Fruit fly (Drosophila melanogaster) whole organism, embryonic: Measurements from ENCODE around the gene Tctp.

Experiments
- Antp ChIP-seq: fragments of 200-800 bp; sonication (Bioruptor generic); optimal IDR thresholded peaks from 3 replicates; lab custom pipeline; 2016; ENCODE audit warnings: missing biosample characterization, missing genetic modification characterization
- B-H2 ChIP-seq: fragments of 200-800 bp; sonication (Bioruptor generic); optimal IDR thresholded peaks from 2 replicates; lab custom pipeline; 2018; ENCODE audit warnings: missing biosample characterization, mild to moderate bottlenecking, missing genetic modification characterization
- CG11247 ChIP-seq: fragments of 200-800 bp; sonication (Bioruptor generic); IDR thresholded peaks from 2 replicates; pipeline ENCODE4 v1.3.6; 2022; ENCODE audit warnings: missing biosample characterization, missing genetic modification characterization
- CG11723 ChIP-seq: fragments of 200-800 bp; sonication (Bioruptor generic); optimal IDR thresholded peaks from 2 replicates; lab custom pipeline; 2017; ENCODE audit warnings: missing biosample characterization, mild to moderate bottlenecking, missing genetic modification characterization
- CG12299 ChIP-seq: fragments of 200-800 bp; sonication (Bioruptor generic); optimal IDR thresholded peaks from 2 replicates; lab custom pipeline; 2018; ENCODE audit warnings: missing biosample characterization, mild to moderate bottlenecking, missing genetic modification characterization
- CG12744 ChIP-seq: fragments of 200-800 bp; sonication (Bioruptor generic); optimal IDR thresholded peaks from 2 replicates; lab custom pipeline; 2016; ENCODE audit warnings: missing biosample characterization, missing genetic modification characterization
- CG13296 ChIP-seq: fragments of 200-800 bp; sonication (Bioruptor generic); optimal IDR thresholded peaks from 3 replicates; lab custom pipeline; 2018; ENCODE audit warnings: missing biosample characterization, mild to moderate bottlenecking, missing genetic modification characterization
- CG13775 ChIP-seq: fragments of 200-800 bp; sonication (Bioruptor generic); optimal IDR thresholded peaks from 3 replicates; lab custom pipeline; 2017; ENCODE audit warnings: missing biosample characterization, mild to moderate bottlenecking, missing genetic modification characterization
- CG14050 ChIP-seq: fragments of 200-800 bp; sonication (Bioruptor generic); IDR thresholded peaks from 3 replicates; pipeline ENCODE4 v1.3.6; 2022; ENCODE audit warnings: missing biosample characterization, missing genetic modification characterization
- CG1602 ChIP-seq: fragments of 200-800 bp; sonication (Bioruptor generic); optimal IDR thresholded peaks from 3 replicates; lab custom pipeline; 2016; ENCODE audit warnings: missing biosample characterization, missing genetic modification characterization
- CG16813 ChIP-seq: fragments of 200-800 bp; sonication (Bioruptor generic); IDR thresholded peaks from 3 replicates; pipeline ENCODE4 v1.3.6; 2022; ENCODE audit warnings: missing biosample characterization, missing genetic modification characterization; ENCODE audit not compliant: partially characterized antibody
- CG17385 ChIP-seq: fragments of 200-800 bp; sonication (Bioruptor generic); optimal IDR thresholded peaks from 3 replicates; lab custom pipeline; 2018; ENCODE audit warnings: missing biosample characterization, mild to moderate bottlenecking, missing genetic modification characterization
- CG2199 ChIP-seq: fragments of 200-800 bp; sonication (Bioruptor generic); IDR thresholded peaks from 3 replicates; pipeline ENCODE4 v1.3.6; 2022; ENCODE audit warnings: missing biosample characterization, missing genetic modification characterization
- CG2875 ChIP-seq: fragments of 200-800 bp; sonication (Bioruptor generic); optimal IDR thresholded peaks from 2 replicates; lab custom pipeline; 2017; ENCODE audit warnings: missing biosample characterization, mild to moderate bottlenecking, missing genetic modification characterization, missing genetic modification reagents
- CG4854 ChIP-seq: fragments of 200-800 bp; sonication (Bioruptor generic); optimal IDR thresholded peaks from 2 replicates; lab custom pipeline; 2016; ENCODE audit warnings: missing biosample characterization, missing genetic modification characterization, inconsistent platforms
- CG5953 ChIP-seq: fragments of 200-800 bp; sonication (Bioruptor generic); IDR thresholded peaks from 2 replicates; pipeline ENCODE4 v1.3.6; 2022; ENCODE audit warnings: missing biosample characterization, missing genetic modification characterization
- CG6683 ChIP-seq: fragments of 200-800 bp; sonication (Bioruptor generic); optimal IDR thresholded peaks from 2 replicates; lab custom pipeline; 2017; ENCODE audit warnings: missing biosample characterization, mild to moderate bottlenecking, missing genetic modification characterization, missing genetic modification reagents
- CG6765 ChIP-seq: fragments of 200-800 bp; sonication (Bioruptor generic); optimal IDR thresholded peaks from 3 replicates; lab custom pipeline; 2017; ENCODE audit warnings: missing biosample characterization, mild to moderate bottlenecking, missing genetic modification characterization
- CG6854 ChIP-seq: fragments of 200-800 bp; sonication (Bioruptor generic); optimal IDR thresholded peaks from 3 replicates; lab custom pipeline; 2017; ENCODE audit warnings: missing biosample characterization, mild to moderate bottlenecking, missing genetic modification characterization
- CG8290 ChIP-seq, 3 experiments: fragments of 200-800 bp; sonication (Bioruptor generic); optimal IDR thresholded peaks; 2 replicates each; lab custom pipeline; 2016 to 2019; ENCODE audit warnings: missing biosample characterization in 3 of 3, missing genetic modification characterization in 3 of 3, mild to moderate bottlenecking in 2 of 3, moderate library complexity in 1 of 3
- CG8924 ChIP-seq: fragments of 200-800 bp; optimal IDR thresholded peaks from 3 replicates; lab custom pipeline; 2019; ENCODE audit warnings: missing biosample characterization, mild to moderate bottlenecking, missing genetic modification characterization, moderate library complexity
- CG9437 ChIP-seq: fragments of 200-800 bp; sonication (Bioruptor generic); optimal IDR thresholded peaks from 2 replicates; lab custom pipeline; 2018; ENCODE audit warnings: missing biosample characterization, mild to moderate bottlenecking, missing genetic modification characterization
- Chrac-16 ChIP-seq: fragments of 200-800 bp; sonication (Bioruptor generic); optimal IDR thresholded peaks from 3 replicates; lab custom pipeline; 2016; ENCODE audit warnings: missing biosample characterization, missing genetic modification characterization
- D19B ChIP-seq: fragments of 200-800 bp; sonication (Bioruptor generic); optimal IDR thresholded peaks from 2 replicates; lab custom pipeline; 2017; ENCODE audit warnings: missing biosample characterization, mild to moderate bottlenecking, missing genetic modification characterization
- Dek ChIP-seq: fragments of 200-800 bp; sonication (Bioruptor generic); optimal IDR thresholded peaks from 3 replicates; lab custom pipeline; 2019; ENCODE audit warnings: missing biosample characterization, mild to moderate bottlenecking, missing genetic modification characterization, moderate library complexity
- MESR4 ChIP-seq: fragments of 200-800 bp; sonication (Bioruptor generic); optimal IDR thresholded peaks from 2 replicates; lab custom pipeline; 2018; ENCODE audit warnings: missing biosample characterization, mild to moderate bottlenecking, missing genetic modification characterization, moderate library complexity
- Med ChIP-seq: fragments of 200-800 bp; sonication (Bioruptor generic); peaks from one replicate; lab custom pipeline; 2016; ENCODE audit warnings: missing biosample characterization, missing genetic modification characterization, mild to moderate bottlenecking, inconsistent platforms, moderate library complexity
- Mes4 ChIP-seq: fragments of 200-800 bp; sonication (Bioruptor generic); optimal IDR thresholded peaks from 2 replicates; lab custom pipeline; 2016; ENCODE audit warnings: missing biosample characterization, missing genetic modification characterization
- Myb ChIP-seq: fragments of 200-800 bp; sonication (Bioruptor generic); optimal IDR thresholded peaks from 2 replicates; lab custom pipeline; 2016; ENCODE audit warnings: missing biosample characterization, missing genetic modification characterization
- Neu2 ChIP-seq: fragments of 200-800 bp; sonication (Bioruptor generic); optimal IDR thresholded peaks from 3 replicates; lab custom pipeline; 2016; ENCODE audit warnings: missing biosample characterization, missing genetic modification characterization, borderline replicate concordance
- Side ChIP-seq: fragments of 200-800 bp; sonication (Bioruptor generic); optimal IDR thresholded peaks from 2 replicates; lab custom pipeline; 2016; ENCODE audit warnings: missing biosample characterization, missing genetic modification characterization
- Sin3A ChIP-seq: fragments of >200 bp; optimal IDR thresholded peaks from 2 replicates; lab custom pipeline; 2018
- Vsx1 ChIP-seq: fragments of 200-800 bp; sonication (Bioruptor generic); optimal IDR thresholded peaks from 2 replicates; lab custom pipeline; 2017; ENCODE audit warnings: missing biosample characterization, mild to moderate bottlenecking, missing genetic modification characterization, missing genetic modification reagents
- Xrp1 ChIP-seq: fragments of 200-800 bp; sonication (Bioruptor generic); IDR thresholded peaks from 2 replicates; pipeline ENCODE4 v1.3.6; 2022; ENCODE audit warnings: missing biosample characterization, missing genetic modification characterization
- ase ChIP-seq: fragments of 200-800 bp; sonication (Bioruptor generic); IDR thresholded peaks from 3 replicates; pipeline ENCODE4 v1.3.6; 2022; ENCODE audit warnings: missing biosample characterization, missing genetic modification characterization
- az2 ChIP-seq: fragments of 200-800 bp; sonication (Bioruptor generic); optimal IDR thresholded peaks from 3 replicates; lab custom pipeline; 2016; ENCODE audit warnings: missing biosample characterization, missing genetic modification characterization
- cg ChIP-seq: fragments of 200-800 bp; sonication (Bioruptor generic); optimal IDR thresholded peaks from 3 replicates; lab custom pipeline; 2019; ENCODE audit warnings: missing biosample characterization, mild to moderate bottlenecking, missing genetic modification characterization, moderate library complexity
- chn ChIP-seq: fragments of 200-800 bp; sonication (Bioruptor generic); optimal IDR thresholded peaks from 2 replicates; lab custom pipeline; 2016; ENCODE audit warnings: missing biosample characterization, missing genetic modification characterization
- cwo ChIP-seq: fragments of 200-800 bp; sonication (Bioruptor generic); optimal IDR thresholded peaks from 3 replicates; lab custom pipeline; 2017; ENCODE audit warnings: missing biosample characterization, missing genetic modification characterization, mild to moderate bottlenecking, moderate library complexity, missing genetic modification reagents
- dmrt11E ChIP-seq: fragments of 200-800 bp; sonication (Bioruptor generic); optimal IDR thresholded peaks from 3 replicates; lab custom pipeline; 2018; ENCODE audit warnings: missing biosample characterization, mild to moderate bottlenecking, missing genetic modification characterization, moderate library complexity
- emc ChIP-seq: fragments of 200-800 bp; sonication (Bioruptor generic); optimal IDR thresholded peaks from 2 replicates; lab custom pipeline; 2016; ENCODE audit warnings: missing biosample characterization, missing genetic modification characterization
- fu2 ChIP-seq: fragments of 200-800 bp; sonication (Bioruptor generic); optimal IDR thresholded peaks from 2 replicates; lab custom pipeline; 2016; ENCODE audit warnings: missing biosample characterization, missing genetic modification characterization
- gcm ChIP-seq: fragments of 200-800 bp; sonication (Bioruptor generic); optimal IDR thresholded peaks from 2 replicates; lab custom pipeline; 2019; ENCODE audit warnings: missing biosample characterization, mild to moderate bottlenecking, missing genetic modification characterization, moderate library complexity
- gro ChIP-seq: fragments of 200-800 bp; sonication (Bioruptor generic); optimal IDR thresholded peaks from 2 replicates; lab custom pipeline; 2016; ENCODE audit warnings: missing biosample characterization, missing genetic modification characterization
- kay ChIP-seq: fragments of 200-800 bp; sonication (Bioruptor generic); optimal IDR thresholded peaks from 2 replicates; lab custom pipeline; 2016; ENCODE audit warnings: missing biosample characterization, missing genetic modification characterization
- pum ChIP-seq: fragments of 200-800 bp; sonication (Bioruptor generic); optimal IDR thresholded peaks from 2 replicates; lab custom pipeline; 2016; ENCODE audit warnings: missing biosample characterization, missing genetic modification characterization
- run ChIP-seq: fragments of 200-800 bp; sonication (Bioruptor generic); optimal IDR thresholded peaks from 3 replicates; lab custom pipeline; 2018; ENCODE audit warnings: missing biosample characterization, mild to moderate bottlenecking, missing genetic modification characterization
- sob ChIP-seq: fragments of 200-800 bp; sonication (Bioruptor generic); IDR thresholded peaks from 2 replicates; pipeline ENCODE4 v1.3.6; 2022; ENCODE audit warnings: missing biosample characterization, missing genetic modification characterization
- tx ChIP-seq: fragments of 200-800 bp; sonication (Bioruptor generic); optimal IDR thresholded peaks from 2 replicates; lab custom pipeline; 2016; ENCODE audit warnings: missing biosample characterization, missing genetic modification characterization
- vvl ChIP-seq: fragments of 200-800 bp; sonication (Bioruptor generic); IDR thresholded peaks from 2 replicates; pipeline ENCODE4 v1.3.6; 2022; ENCODE audit warnings: missing biosample characterization, missing genetic modification characterization
- yki ChIP-seq: fragments of >200 bp; optimal IDR thresholded peaks from 3 replicates; lab custom pipeline; 2018

The Tctp gene

dm6 chr3R:11214449-11214950, 4.5 kb downstream of the Tctp start, which contains the start of gene ZnT86D (continued):
- TF ChIP-seq CG1602 (GFP tag; lab: Kevin White, UChicago): peak; percentile 80
- TF ChIP-seq yki (lab: Kevin White, UChicago): no peak
- TF ChIP-seq CG4854 (GFP tag; lab: Kevin White, UChicago): no peak
- peak; percentile 33 for TF ChIP-seq Chrac-16
- peak; percentile 64 for TF ChIP-seq D19B (GFP tag; lab: Kevin White, UChicago)
- TF ChIP-seq dmrt11E (tag; lab: Kevin White, UChicago): peak; percentile 12
- peak; percentile 26 for TF ChIP-seq Mes4 (GFP tag; lab: Kevin White, UChicago)
- no peak for TF ChIP-seq ase
- no peak for TF ChIP-seq CG2199 (GFP tag; lab: Robert Waterston, UW)
- TF ChIP-seq CG12744: peak; percentile 1
- peak; percentile 70 for TF ChIP-seq B-H2 (GFP tag; lab: Kevin White, UChicago)
- TF ChIP-seq chn (GFP tag; lab: Kevin White, UChicago): no peak
- no peak for TF ChIP-seq run (tag; lab: Kevin White, UChicago)
- peak; percentile 45 for TF ChIP-seq tx
- TF ChIP-seq CG5953 (GFP tag; lab: Robert Waterston, UW): no peak
- TF ChIP-seq MESR4: peak; percentile 55
- peak; percentile 49 for TF ChIP-seq cwo (GFP tag; lab: Kevin White, UChicago)
- TF ChIP-seq CG6683 (GFP tag; lab: Kevin White, UChicago): peak; percentile 22
- no peak for TF ChIP-seq CG6765 (GFP tag; lab: Kevin White, UChicago)
- no peak for TF ChIP-seq gro (GFP tag; lab: Kevin White, UChicago)
- TF ChIP-seq CG8924: peak; percentile 69
- TF ChIP-seq CG14050: no peak
- TF ChIP-seq kay (GFP tag; lab: Kevin White, UChicago): peak; percentile 40
- peak; percentile 36 for TF ChIP-seq CG12299 (tag; lab: Kevin White, UChicago)
- peak; percentile 60 for TF ChIP-seq CG9437 (GFP tag; lab: Kevin White, UChicago)
- TF ChIP-seq vvl (GFP tag; lab: Robert Waterston, UW): peak; percentile 24; the same call in 1 of the 2 replicates
- no peak for TF ChIP-seq CG11247 (GFP tag; lab: Robert Waterston, UW)
- TF ChIP-seq Vsx1 (GFP tag; lab: Kevin White, UChicago): peak; percentile 29
- peak; percentile 72 for TF ChIP-seq Dek (tag; lab: Kevin White, UChicago)
- peak; percentile 60; the same call in 1 of the 2 replicates for TF ChIP-seq sob (GFP tag; lab: Robert Waterston, UW)
- TF ChIP-seq CG8290 (GFP tag; optimal IDR thresholded peaks at IDR 0.05; lab: Kevin White, UChicago): peak; percentile 24
- peak in 1 of 2 experiments; percentile 69 for TF ChIP-seq CG8290 (tag; optimal IDR thresholded peaks at IDR 0.05; lab: Kevin White, UChicago)
- TF ChIP-seq CG6854 (GFP tag; lab: Kevin White, UChicago): no peak
- no peak for TF ChIP-seq CG2875
- TF ChIP-seq Med (GFP tag; lab: Kevin White, UChicago): peak; percentile 95
- no peak for TF ChIP-seq CG16813 (GFP tag; lab: Robert Waterston, UW)
- peak; percentile 67 for TF ChIP-seq CG13296 (GFP tag; lab: Kevin White, UChicago)
- TF ChIP-seq CG13775 (GFP tag; lab: Kevin White, UChicago): peak; percentile 68
- peak; percentile 41 for TF ChIP-seq pum (GFP tag; lab: Kevin White, UChicago)
- peak; percentile 38 for TF ChIP-seq Myb (GFP tag; lab: Kevin White, UChicago)
- peak; percentile 26 for TF ChIP-seq gcm (GFP tag; lab: Kevin White, UChicago)
- TF ChIP-seq Neu2 (GFP tag; lab: Kevin White, UChicago): no peak
- peak; percentile 94 for TF ChIP-seq CG17385 (GFP tag; lab: Kevin White, UChicago)
- TF ChIP-seq CG11723 (GFP tag; lab: Kevin White, UChicago): no peak
- peak; percentile 13 for TF ChIP-seq Side (GFP tag; lab: Kevin White, UChicago)
- peak; percentile 49 for TF ChIP-seq Antp (GFP tag; lab: Kevin White, UChicago)
- peak; percentile 59 for TF ChIP-seq emc
- peak; percentile 42 for TF ChIP-seq fu2 (GFP tag; lab: Kevin White, UChicago)
- TF ChIP-seq Sin3A (lab: Kevin White, UChicago): peak; percentile 28
- TF ChIP-seq az2: no peak
- TF ChIP-seq cg (GFP tag; lab: Kevin White, UChicago): no peak
- TF ChIP-seq Xrp1 (GFP tag; lab: Robert Waterston, UW): peak; percentile 30; the same call in 1 of the 2 replicates
